Fruit fly (Drosophila melanogaster) whole organism, wandering third instar larva: ENCODE data around the gene CG42269.

Source experiments
- Abd-B ChIP-seq: fragments of >200 bp; optimal IDR thresholded peaks from 2 replicates; lab custom pipeline; 2017; ENCODE audit warnings: missing biosample characterization, missing genetic modification characterization
- CG32264 ChIP-seq: fragments of 200-800 bp; sonication (Bioruptor generic); optimal IDR thresholded peaks from 2 replicates; lab custom pipeline; 2016; ENCODE audit warnings: missing biosample characterization, missing genetic modification characterization
- CG9705 ChIP-seq: fragments of 200-800 bp; sonication (Bioruptor generic); optimal IDR thresholded peaks from 2 replicates; lab custom pipeline; 2018; ENCODE audit warnings: missing biosample characterization, mild to moderate bottlenecking, missing genetic modification characterization
- CrebA ChIP-seq: fragments of 200-800 bp; sonication (Bioruptor generic); optimal IDR thresholded peaks from 2 replicates; lab custom pipeline; 2016; ENCODE audit warnings: missing biosample characterization, mild to moderate bottlenecking, missing genetic modification characterization, borderline replicate concordance
- Dfd ChIP-seq: fragments of >200 bp; optimal IDR thresholded peaks from 2 replicates; lab custom pipeline; 2017; ENCODE audit warnings: missing biosample characterization, missing genetic modification characterization
- Dif ChIP-seq: fragments of 200-275, 200-300 bp; sonication (Bioruptor generic); optimal IDR thresholded peaks from 2 replicates; lab custom pipeline; 2018; ENCODE audit warnings: missing biosample characterization, missing genetic modification characterization; ENCODE audit not compliant: partially characterized antibody
- GATAd ChIP-seq: sonication (Bioruptor generic); optimal IDR thresholded peaks from 2 replicates; lab custom pipeline; 2016; ENCODE audit warnings: missing biosample characterization, missing genetic modification characterization
- HLH106 ChIP-seq: fragments of 200-800 bp; optimal IDR thresholded peaks from 3 replicates; lab custom pipeline; 2019; ENCODE audit warnings: missing biosample characterization, mild to moderate bottlenecking, missing genetic modification characterization, moderate library complexity
- Hnf4 ChIP-seq: fragments of 200-800 bp; sonication (Bioruptor generic); optimal IDR thresholded peaks from 2 replicates; lab custom pipeline; 2016; ENCODE audit warnings: missing biosample characterization, mild to moderate bottlenecking, missing genetic modification characterization
- Hr78 ChIP-seq: fragments of >200 bp; optimal IDR thresholded peaks from 2 replicates; lab custom pipeline; 2017; ENCODE audit warnings: missing biosample characterization, missing genetic modification characterization
- Hr83 ChIP-seq: fragments of 200-300 bp; sonication (Bioruptor generic); optimal IDR thresholded peaks from 2 replicates; lab custom pipeline; 2016; ENCODE audit warnings: missing biosample characterization, mild to moderate bottlenecking, missing genetic modification characterization, moderate library complexity; ENCODE audit not compliant: poor library complexity, severe bottlenecking
- Jra ChIP-seq: sonication (Bioruptor generic); optimal IDR thresholded peaks from 2 replicates; lab custom pipeline; 2016; ENCODE audit warnings: missing biosample characterization, missing genetic modification characterization
- Mio ChIP-seq: sonication (Bioruptor generic); optimal IDR thresholded peaks from 2 replicates; lab custom pipeline; 2016; ENCODE audit warnings: missing biosample characterization, missing genetic modification characterization
- Myc ChIP-seq: fragments of >200 bp; optimal IDR thresholded peaks from 2 replicates; lab custom pipeline; 2017
- N ChIP-seq: fragments of >200 bp; optimal IDR thresholded peaks from 2 replicates; lab custom pipeline; 2018; ENCODE audit warnings: missing biosample characterization, missing external identifiers, missing genetic modification characterization
- OdsH ChIP-seq: fragments of 200-800 bp; sonication (Bioruptor generic); optimal IDR thresholded peaks from 2 replicates; lab custom pipeline; 2016; ENCODE audit warnings: missing biosample characterization, mild to moderate bottlenecking, missing genetic modification characterization
- Rel ChIP-seq, 2 experiments: fragments of 200-800 bp; sonication (Bioruptor generic) in 1 of 2; optimal IDR thresholded peaks; 2 replicates in 1 of 2; 3 replicates in 1 of 2; lab custom pipeline; 2016 to 2019; ENCODE audit warnings: mild to moderate bottlenecking in 2 of 2, missing biosample characterization in 2 of 2, missing genetic modification characterization in 2 of 2, moderate library complexity in 1 of 2
- Sp1 ChIP-seq: fragments of 200-800 bp; sonication (Bioruptor generic); optimal IDR thresholded peaks from 3 replicates; lab custom pipeline; 2019; ENCODE audit warnings: missing biosample characterization, mild to moderate bottlenecking, missing genetic modification characterization, moderate library complexity
- Vsx2 ChIP-seq: fragments of 200-300, 225-300 bp; sonication (Bioruptor generic); optimal IDR thresholded peaks from 2 replicates; lab custom pipeline; 2018; ENCODE audit warnings: missing biosample characterization, missing genetic modification characterization; ENCODE audit not compliant: partially characterized antibody
- br ChIP-seq: fragments of 200-800 bp; sonication (Bioruptor generic); optimal IDR thresholded peaks from 2 replicates; lab custom pipeline; 2016; ENCODE audit warnings: missing biosample characterization, missing genetic modification characterization
- brk ChIP-seq: fragments of 200-800 bp; sonication (Bioruptor generic); optimal IDR thresholded peaks from 2 replicates; lab custom pipeline; 2016; ENCODE audit warnings: missing biosample characterization, mild to moderate bottlenecking, missing genetic modification characterization
- dl ChIP-seq, 2 experiments: fragments of 175-275, 200-275 bp in 1 of 2; fragments of 200-275 bp in 1 of 2; sonication (Bioruptor generic); optimal IDR thresholded peaks; lab custom pipeline; 2018; ENCODE audit warnings: mild to moderate bottlenecking in 2 of 2, missing biosample characterization in 2 of 2, missing genetic modification characterization in 2 of 2, moderate library complexity in 2 of 2; ENCODE audit not compliant: partially characterized antibody in 2 of 2, insufficient read depth in 1 of 2
- dmrt93B ChIP-seq: fragments of 200-800 bp; sonication (Bioruptor generic); optimal IDR thresholded peaks from 2 replicates; lab custom pipeline; 2018; ENCODE audit warnings: missing biosample characterization, mild to moderate bottlenecking, missing genetic modification characterization
- dsf ChIP-seq: sonication (Bioruptor generic); optimal IDR thresholded peaks from 2 replicates; lab custom pipeline; 2016; ENCODE audit warnings: missing biosample characterization, missing genetic modification characterization, borderline replicate concordance
- ey ChIP-seq: fragments of 200-800 bp; sonication (Bioruptor generic); optimal IDR thresholded peaks from 2 replicates; lab custom pipeline; 2016; ENCODE audit warnings: missing biosample characterization, missing genetic modification characterization
- foxo ChIP-seq, 2 experiments: fragments of 200-800 bp; sonication (Bioruptor generic); optimal IDR thresholded peaks; 2 replicates in 1 of 2; 3 replicates in 1 of 2; lab custom pipeline; 2016 to 2017; ENCODE audit warnings: missing biosample characterization in 2 of 2, missing genetic modification characterization in 2 of 2
- fru ChIP-seq: fragments of 200-800 bp; sonication (Bioruptor generic); optimal IDR thresholded peaks from 3 replicates; lab custom pipeline; 2016; ENCODE audit warnings: missing biosample characterization, mild to moderate bottlenecking, missing genetic modification characterization
- h ChIP-seq: fragments of 200-800 bp; sonication (Bioruptor generic); optimal IDR thresholded peaks from 3 replicates; lab custom pipeline; 2016; ENCODE audit warnings: missing biosample characterization, mild to moderate bottlenecking, missing genetic modification characterization
- jim ChIP-seq: fragments of 175-275, 200-325 bp; sonication (Bioruptor generic); optimal IDR thresholded peaks from 2 replicates; lab custom pipeline; 2016; ENCODE audit warnings: missing biosample characterization, mild to moderate bottlenecking, missing genetic modification characterization
- lola ChIP-seq: fragments of >200 bp; optimal IDR thresholded peaks from 2 replicates; lab custom pipeline; 2017; ENCODE audit warnings: missing biosample characterization, missing genetic modification characterization
- pan ChIP-seq: fragments of >200 bp; optimal IDR thresholded peaks from 2 replicates; lab custom pipeline; 2017
- psq ChIP-seq: fragments of 200-800 bp; sonication (Bioruptor generic); optimal IDR thresholded peaks from 3 replicates; lab custom pipeline; 2017; ENCODE audit warnings: missing biosample characterization, mild to moderate bottlenecking, missing genetic modification characterization, moderate library complexity
- rgr ChIP-seq: fragments of 200-800 bp; sonication (Bioruptor generic); optimal IDR thresholded peaks from 3 replicates; lab custom pipeline; 2016; ENCODE audit warnings: missing biosample characterization, mild to moderate bottlenecking, missing genetic modification characterization
- sage ChIP-seq: fragments of 200-800 bp; sonication (Bioruptor generic); optimal IDR thresholded peaks from 2 replicates; lab custom pipeline; 2016; ENCODE audit warnings: missing biosample characterization, mild to moderate bottlenecking, missing genetic modification characterization
- sv ChIP-seq: fragments of 200-800 bp; sonication (Bioruptor generic); optimal IDR thresholded peaks from 3 replicates; lab custom pipeline; 2016; ENCODE audit warnings: missing biosample characterization, missing genetic modification characterization
- tai ChIP-seq: sonication (Bioruptor generic); optimal IDR thresholded peaks from 2 replicates; lab custom pipeline; 2016; ENCODE audit warnings: missing biosample characterization, missing genetic modification characterization
- usp ChIP-seq: fragments of >200 bp; optimal IDR thresholded peaks from 2 replicates; lab custom pipeline; 2017; ENCODE audit warnings: missing biosample characterization, missing genetic modification characterization
- woc ChIP-seq: sonication (Bioruptor generic); optimal IDR thresholded peaks from 2 replicates; lab custom pipeline; 2016; ENCODE audit warnings: missing biosample characterization, mild to moderate bottlenecking, missing genetic modification characterization

CG42269 gene

DNA sequence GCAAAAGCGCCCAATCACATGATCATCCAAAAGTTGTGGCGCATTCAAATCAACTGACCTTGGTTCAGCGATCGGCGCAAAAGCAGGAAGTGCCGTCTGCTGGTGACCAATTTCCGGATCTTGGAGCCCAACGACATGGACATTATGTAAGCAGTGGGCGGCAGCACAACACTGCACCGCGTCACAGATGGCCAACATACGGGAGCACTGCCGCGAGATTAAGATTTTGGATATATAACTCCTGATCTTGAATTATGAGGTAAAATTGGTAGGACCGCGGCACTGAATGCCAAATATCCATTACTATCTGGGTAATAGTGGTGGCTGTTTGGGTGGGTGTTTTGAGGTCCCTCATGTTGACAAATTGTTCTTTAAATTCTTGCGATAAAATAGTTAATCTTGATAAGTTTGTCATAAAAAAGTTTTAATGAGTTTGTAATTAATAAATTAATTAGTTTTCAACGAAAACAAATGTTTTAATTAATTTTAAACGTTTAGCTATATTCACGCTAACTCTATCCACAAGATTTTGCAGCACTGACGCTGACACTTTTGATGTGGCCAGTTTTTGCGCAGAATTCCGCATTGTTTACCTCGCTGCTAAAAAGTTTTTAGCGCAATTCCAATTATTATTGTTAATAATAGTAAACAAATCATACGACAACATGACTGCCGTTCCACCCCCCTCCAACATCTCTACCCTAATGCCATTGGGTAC lies 9.0 kb downstream of the CG42269 start, which contains the start of the genes CG13295 and CG6610:
CG13295 (minus strand) TSS at position 271 of the 718 bp plus-strand sequence.
CG6610 (plus strand) TSS at position 562 of the 718 bp plus-strand sequence.
- peak; percentile 54 for TF ChIP-seq h (GFP tag; lab: Kevin White, UChicago)
- no peak for TF ChIP-seq brk (GFP tag; lab: Kevin White, UChicago)
- TF ChIP-seq HLH106: peak; percentile 83
- no peak for TF ChIP-seq Abd-B (GFP tag; lab: Kevin White, UChicago)
- TF ChIP-seq Dfd (GFP tag; lab: Kevin White, UChicago): no peak
- TF ChIP-seq foxo (GFP tag; optimal IDR thresholded peaks at IDR 0.05; lab: Kevin White, UChicago): peak in 1 of 2 experiments; percentile 49
- peak; percentile 48 for TF ChIP-seq fru
- no peak for TF ChIP-seq dl (GFP tag; optimal IDR thresholded peaks at IDR 0.05; lab: Kevin White, UChicago; ENCODE audit: insufficient read depth in 1 of 2, partially characterized antibody in 2 of 2)
- no peak for TF ChIP-seq CG32264 (GFP tag; lab: Kevin White, UChicago)
- TF ChIP-seq Jra (GFP tag; lab: Kevin White, UChicago): no peak
- TF ChIP-seq dmrt93B: peak; percentile 57
- no peak for TF ChIP-seq Hr78 (GFP tag; lab: Kevin White, UChicago)
- peak; percentile 88 for TF ChIP-seq Myc (lab: Kevin White, UChicago)
- no peak for TF ChIP-seq GATAd (GFP tag; lab: Kevin White, UChicago)
- TF ChIP-seq tai: no peak
- no peak for TF ChIP-seq lola (GFP tag; lab: Kevin White, UChicago)
- TF ChIP-seq Dif (GFP tag; lab: Kevin White, UChicago): no peak
- peak; percentile 59 for TF ChIP-seq Sp1
- peak; percentile 37 for TF ChIP-seq ey (GFP tag; lab: Kevin White, UChicago)
- TF ChIP-seq Vsx2 (GFP tag; lab: Kevin White, UChicago): no peak
- TF ChIP-seq Rel (GFP tag; optimal IDR thresholded peaks at IDR 0.05; lab: Kevin White, UChicago): no peak
- peak; percentile 35 for TF ChIP-seq Rel (tag; optimal IDR thresholded peaks at IDR 0.05; lab: Kevin White, UChicago)
- TF ChIP-seq dsf (GFP tag; lab: Kevin White, UChicago): no peak
- TF ChIP-seq psq (GFP tag; lab: Kevin White, UChicago): peak; percentile 19
- no peak for TF ChIP-seq pan (lab: Kevin White, UChicago)
- no peak for TF ChIP-seq jim
- no peak for TF ChIP-seq Hr83
- TF ChIP-seq CG9705 (GFP tag; lab: Kevin White, UChicago): peak; percentile 58
- peak; percentile 33 for TF ChIP-seq sv (GFP tag; lab: Kevin White, UChicago)
- TF ChIP-seq Mio (GFP tag; lab: Kevin White, UChicago): no peak
- no peak for TF ChIP-seq sage
- TF ChIP-seq br (GFP tag; lab: Kevin White, UChicago): peak; percentile 23
- peak; percentile 51 for TF ChIP-seq rgr (GFP tag; lab: Kevin White, UChicago)
- TF ChIP-seq woc (GFP tag; lab: Kevin White, UChicago): peak; percentile 84
- TF ChIP-seq usp (GFP tag; lab: Kevin White, UChicago): no peak
- TF ChIP-seq Hnf4: no peak
- TF ChIP-seq N (GFP tag; lab: Kevin White, UChicago): no peak
- TF ChIP-seq OdsH: peak; percentile 39
- no peak for TF ChIP-seq CrebA

DNA sequence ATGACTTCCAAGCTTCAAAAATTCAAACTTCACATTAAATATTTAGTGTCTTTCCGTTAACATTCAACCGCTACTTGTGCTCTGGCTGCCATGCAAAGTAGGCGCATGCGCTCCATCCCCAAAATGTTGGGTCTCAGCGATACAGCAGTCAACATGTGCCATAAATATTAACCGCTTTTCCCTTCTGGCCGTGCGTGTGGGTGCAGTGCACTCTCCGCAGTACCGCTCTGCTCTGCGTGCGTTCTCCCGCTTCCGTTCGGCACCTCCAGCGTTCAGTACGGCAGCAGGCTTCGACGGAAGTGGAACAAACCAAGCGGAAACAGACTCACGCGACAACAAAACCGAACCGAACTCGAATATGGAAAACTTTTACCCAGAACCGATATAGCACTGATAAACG lies 10.3 kb downstream of the CG42269 start, which contains the start of gene ssp6:
ssp6 (plus strand) TSS at position 294 of the 400 bp plus-strand sequence.
- peak; percentile 2 for TF ChIP-seq Dif (GFP tag; lab: Kevin White, UChicago)
- TF ChIP-seq sv (GFP tag; lab: Kevin White, UChicago): no peak
